Fruit fly (Drosophila melanogaster): Measurements from ENCODE around the gene CG7299.
A peak's percentile ranks its signal among the peaks of the same experiment; 100 is the strongest.

Gene CG7299

DNA sequence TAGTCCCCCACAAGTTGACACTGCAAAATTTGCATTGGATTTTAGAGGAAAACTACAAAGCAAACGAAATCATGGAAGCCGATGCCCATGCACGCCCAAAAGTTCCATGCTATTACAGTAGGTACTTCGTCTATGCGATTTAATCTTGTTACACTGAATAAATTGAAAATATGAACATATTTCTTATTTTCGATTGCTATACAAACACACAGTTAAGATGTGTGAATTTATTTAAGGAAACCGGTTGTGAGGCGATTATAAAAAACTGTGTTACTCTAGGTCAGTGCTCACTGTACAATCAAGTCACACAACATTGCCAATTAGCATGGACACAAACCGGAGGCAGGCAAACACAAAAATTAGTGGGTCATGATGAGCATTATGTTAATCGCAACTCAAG is 18.6 kb downstream of the CG7299 start (continued):
- TF ChIP-seq CG30403 (GFP tag; optimal IDR thresholded peaks at IDR 0.05) (peak; percentile 80), tna (GFP tag; IDR thresholded peaks at IDR 0.05; ENCODE audit: partially characterized antibody) (no peak), sima (GFP tag; optimal IDR thresholded peaks at IDR 0.05) (peak; percentile 4), CG17186 (GFP tag; optimal IDR thresholded peaks at IDR 0.05) (no peak), grn (GFP tag; optimal IDR thresholded peaks at IDR 0.05) (no peak), onecut (GFP tag; IDR thresholded peaks at IDR 0.05) (peak; percentile 61), CG32532 (GFP tag; IDR thresholded peaks at IDR 0.05) (peak; percentile 83), CG4854 (GFP tag; optimal IDR thresholded peaks at IDR 0.05) (peak; percentile 54), Deaf1 (tag; optimal IDR thresholded peaks at IDR 0.05) (peak; percentile 3), HmgD (GFP tag; optimal IDR thresholded peaks at IDR 0.05) (no peak), pzg (GFP tag; optimal IDR thresholded peaks at IDR 0.05) (no peak), gcm (GFP tag; optimal IDR thresholded peaks at IDR 0.05) (peak; percentile 48), NFAT (GFP tag; IDR thresholded peaks at IDR 0.05) (peak; percentile 78), ssp (GFP tag; IDR thresholded peaks at IDR 0.05) (peak; percentile 77), Bdp1 (GFP tag; optimal IDR thresholded peaks at IDR 0.05) (peak; percentile 7), CG4730 (GFP tag; IDR thresholded peaks at IDR 0.05) (peak; percentile 89), CG4707 (GFP tag; optimal IDR thresholded peaks at IDR 0.05) (no peak), CG11456 (GFP tag; IDR thresholded peaks at IDR 0.05) (peak; percentile 84; the same call in 2 of the 3 replicates), chm (GFP tag; IDR thresholded peaks at IDR 0.05) (peak; percentile 60; the same call in 1 of the 2 replicates), Mrtf (GFP tag; IDR thresholded peaks at IDR 0.05) (peak; percentile 89), CG6654 (GFP tag; optimal IDR thresholded peaks at IDR 0.05) (peak; percentile 33), NfI (GFP tag; optimal IDR thresholded peaks at IDR 0.05) (peak; percentile 77), ac (GFP tag; optimal IDR thresholded peaks at IDR 0.05) (no peak), CG9932 (GFP tag; IDR thresholded peaks at IDR 0.05) (peak; percentile 81), CG4820 (GFP tag; optimal IDR thresholded peaks at IDR 0.05) (peak; percentile 67), CG12659 (GFP tag; optimal IDR thresholded peaks at IDR 0.05) (peak; percentile 75), nom (GFP tag; optimal IDR thresholded peaks at IDR 0.05) (peak; percentile 23), pita (GFP tag; optimal IDR thresholded peaks at IDR 0.05) (no peak), sqz (GFP tag; optimal IDR thresholded peaks at IDR 0.05) (peak; percentile 8), danr (GFP tag; IDR thresholded peaks at IDR 0.05) (peak; percentile 73), ftz-f1 (GFP tag; optimal IDR thresholded peaks at IDR 0.05) (no peak), CG10959 (GFP tag; IDR thresholded peaks at IDR 0.05) (peak; percentile 63), CG10543 (GFP tag; optimal IDR thresholded peaks at IDR 0.05) (no peak), CG3281 (GFP tag; optimal IDR thresholded peaks at IDR 0.05) (peak; percentile 56), Ets97D (GFP tag; optimal IDR thresholded peaks at IDR 0.05) (no peak), CG13296 (GFP tag; optimal IDR thresholded peaks at IDR 0.05) (peak; percentile 74), CG11398 (GFP tag; optimal IDR thresholded peaks at IDR 0.05) (peak; percentile 64), Asciz (GFP tag; optimal IDR thresholded peaks at IDR 0.05) (peak; percentile 62), ato (GFP tag; IDR thresholded peaks at IDR 0.05; ENCODE audit: partially characterized antibody) (no peak), run (tag; optimal IDR thresholded peaks at IDR 0.05) (peak; percentile 55), sna (GFP tag; IDR thresholded peaks at IDR 0.05; ENCODE audit: partially characterized antibody) (no peak), CG4617 (GFP tag; optimal IDR thresholded peaks at IDR 0.05; ENCODE audit: borderline replicate concordance) (peak; percentile 31), btn (GFP tag; optimal IDR thresholded peaks at IDR 0.05) (peak; percentile 14), Dp (GFP tag; optimal IDR thresholded peaks at IDR 0.05) (no peak), Vsx1 (GFP tag; optimal IDR thresholded peaks at IDR 0.05) (peak; percentile 38), CG12104 (GFP tag; optimal IDR thresholded peaks at IDR 0.05) (peak; percentile 36), MESR4 (GFP tag; optimal IDR thresholded peaks at IDR 0.05) (no peak), Dip3 (GFP tag; optimal IDR thresholded peaks at IDR 0.05) (peak; percentile 69), Dll (GFP tag; IDR thresholded peaks at IDR 0.05; ENCODE audit: partially characterized antibody) (no peak), Lpt (GFP tag; optimal IDR thresholded peaks at IDR 0.05) (no peak), bcd (GFP tag; optimal IDR thresholded peaks at IDR 0.05) (peak; percentile 77)

All from whole organism, embryonic.